Fruit fly (Drosophila melanogaster) whole organism, embryonic: ENCODE measurements around the gene CG3348.

Experiments used
- CG1024 ChIP-seq: fragments of 200-800 bp; sonication (Bioruptor generic); IDR thresholded peaks from 2 replicates; pipeline ENCODE4 v1.3.6; 2022; ENCODE audit warnings: missing biosample characterization, missing genetic modification characterization
- CG10431 ChIP-seq: fragments of 200-800 bp; sonication (Bioruptor generic); optimal IDR thresholded peaks from 3 replicates; lab custom pipeline; 2018; ENCODE audit warnings: missing biosample characterization, mild to moderate bottlenecking, missing genetic modification characterization
- CG13296 ChIP-seq: fragments of 200-800 bp; sonication (Bioruptor generic); optimal IDR thresholded peaks from 3 replicates; lab custom pipeline; 2018; ENCODE audit warnings: missing biosample characterization, mild to moderate bottlenecking, missing genetic modification characterization
- CG13894 ChIP-seq: fragments of 200-800 bp; sonication (Bioruptor generic); optimal IDR thresholded peaks from 3 replicates; lab custom pipeline; 2018; ENCODE audit warnings: missing biosample characterization, mild to moderate bottlenecking, missing genetic modification characterization, moderate library complexity
- CG15011 ChIP-seq: fragments of 200-800 bp; sonication (Bioruptor generic); optimal IDR thresholded peaks from 3 replicates; lab custom pipeline; 2018; ENCODE audit warnings: missing biosample characterization, mild to moderate bottlenecking, missing genetic modification characterization
- CG15696 ChIP-seq: fragments of 200-800 bp; sonication (Bioruptor generic); optimal IDR thresholded peaks from 2 replicates; lab custom pipeline; 2019; ENCODE audit warnings: missing biosample characterization, mild to moderate bottlenecking, missing genetic modification characterization, moderate library complexity
- CG34376 ChIP-seq: fragments of 200-800 bp; sonication (Bioruptor generic); optimal IDR thresholded peaks from 2 replicates; lab custom pipeline; 2018; ENCODE audit warnings: missing biosample characterization, mild to moderate bottlenecking, missing genetic modification characterization
- CG4328 ChIP-seq: fragments of 200-800 bp; sonication (Bioruptor generic); optimal IDR thresholded peaks from 3 replicates; lab custom pipeline; 2017; ENCODE audit warnings: missing biosample characterization, missing genetic modification reagents, missing genetic modification characterization
- CG4424 ChIP-seq: fragments of 200-800 bp; sonication (Bioruptor generic); optimal IDR thresholded peaks from 3 replicates; lab custom pipeline; 2016; ENCODE audit warnings: missing biosample characterization, missing genetic modification characterization
- CG6683 ChIP-seq: fragments of 200-800 bp; sonication (Bioruptor generic); optimal IDR thresholded peaks from 2 replicates; lab custom pipeline; 2017; ENCODE audit warnings: missing biosample characterization, mild to moderate bottlenecking, missing genetic modification characterization, missing genetic modification reagents
- CG6765 ChIP-seq: fragments of 200-800 bp; sonication (Bioruptor generic); optimal IDR thresholded peaks from 3 replicates; lab custom pipeline; 2017; ENCODE audit warnings: missing biosample characterization, mild to moderate bottlenecking, missing genetic modification characterization
- CG6813 ChIP-seq: fragments of 200-800 bp; sonication (Bioruptor generic); optimal IDR thresholded peaks from 2 replicates; lab custom pipeline; 2017; ENCODE audit warnings: missing biosample characterization, missing genetic modification characterization, mild to moderate bottlenecking, moderate library complexity, missing genetic modification reagents
- CG6854 ChIP-seq: fragments of 200-800 bp; sonication (Bioruptor generic); optimal IDR thresholded peaks from 3 replicates; lab custom pipeline; 2017; ENCODE audit warnings: missing biosample characterization, mild to moderate bottlenecking, missing genetic modification characterization
- CG7963 ChIP-seq: fragments of 200-800 bp; sonication (Bioruptor generic); IDR thresholded peaks from 3 replicates; pipeline ENCODE4 v1.3.6; 2022; ENCODE audit warnings: missing biosample characterization, missing genetic modification characterization; ENCODE audit not compliant: partially characterized antibody
- CG9876 ChIP-seq: fragments of 200-800 bp; sonication (Bioruptor generic); optimal IDR thresholded peaks from 2 replicates; lab custom pipeline; 2016; ENCODE audit warnings: missing biosample characterization, missing genetic modification characterization
- D19A ChIP-seq: fragments of 200-800 bp; optimal IDR thresholded peaks from 3 replicates; lab custom pipeline; 2019; ENCODE audit warnings: missing biosample characterization, mild to moderate bottlenecking, missing genetic modification characterization, moderate library complexity
- ERR ChIP-seq: fragments of 200-800 bp; sonication (Bioruptor generic); optimal IDR thresholded peaks from 2 replicates; lab custom pipeline; 2016; ENCODE audit warnings: missing biosample characterization, missing genetic modification characterization
- Fer3 ChIP-seq: fragments of 200-800 bp; sonication (Bioruptor generic); optimal IDR thresholded peaks from 2 replicates; lab custom pipeline; 2018; ENCODE audit warnings: missing biosample characterization, mild to moderate bottlenecking, missing genetic modification characterization, moderate library complexity
- HHEX ChIP-seq: fragments of 200-800 bp; sonication (Bioruptor generic); optimal IDR thresholded peaks from 3 replicates; lab custom pipeline; 2017; ENCODE audit warnings: missing biosample characterization, mild to moderate bottlenecking, missing genetic modification characterization, missing genetic modification reagents
- Hmr ChIP-seq: fragments of 200-800 bp; sonication (Bioruptor generic); optimal IDR thresholded peaks from 3 replicates; lab custom pipeline; 2017; ENCODE audit warnings: mild to moderate bottlenecking, missing biosample characterization, missing genetic modification reagents, missing genetic modification characterization
- Hsf ChIP-seq: fragments of 200-800 bp; sonication (Bioruptor generic); optimal IDR thresholded peaks from 3 replicates; lab custom pipeline; 2016; ENCODE audit warnings: missing biosample characterization, missing genetic modification characterization
- Mad ChIP-seq: fragments of 200-800 bp; sonication (Bioruptor generic); optimal IDR thresholded peaks from 2 replicates; lab custom pipeline; 2016; ENCODE audit warnings: missing biosample characterization, missing genetic modification characterization
- Mes4 ChIP-seq: fragments of 200-800 bp; sonication (Bioruptor generic); optimal IDR thresholded peaks from 2 replicates; lab custom pipeline; 2016; ENCODE audit warnings: missing biosample characterization, missing genetic modification characterization
- Oli ChIP-seq: fragments of 200-800 bp; sonication (Bioruptor generic); optimal IDR thresholded peaks from 2 replicates; lab custom pipeline; 2018; ENCODE audit warnings: missing biosample characterization, mild to moderate bottlenecking, missing genetic modification characterization, moderate library complexity
- PHDP ChIP-seq: fragments of 200-800 bp; sonication (Bioruptor generic); optimal IDR thresholded peaks from 3 replicates; lab custom pipeline; 2018; ENCODE audit warnings: missing biosample characterization, mild to moderate bottlenecking, missing genetic modification characterization, moderate library complexity
- Ssrp ChIP-seq: fragments of 200-800 bp; sonication (Bioruptor generic); optimal IDR thresholded peaks from 2 replicates; lab custom pipeline; 2018; ENCODE audit warnings: missing biosample characterization, mild to moderate bottlenecking, missing genetic modification characterization, moderate library complexity
- Usf ChIP-seq: fragments of 200-800 bp; sonication (Bioruptor generic); optimal IDR thresholded peaks from 2 replicates; lab custom pipeline; 2017; ENCODE audit warnings: missing genotype, missing biosample characterization, missing genetic modification characterization
- aop ChIP-seq: fragments of 200-800 bp; sonication (Bioruptor generic); IDR thresholded peaks from 2 replicates; pipeline ENCODE4 v1.3.6; 2022; ENCODE audit warnings: missing biosample characterization, missing genetic modification characterization
- bowl ChIP-seq: fragments of 200-800 bp; sonication (Bioruptor generic); IDR thresholded peaks from 2 replicates; pipeline ENCODE4 v1.3.6; 2022; ENCODE audit warnings: missing biosample characterization, missing genetic modification characterization
- cato ChIP-seq: fragments of 200-800 bp; sonication (Bioruptor generic); optimal IDR thresholded peaks from 2 replicates; lab custom pipeline; 2016; ENCODE audit warnings: missing biosample characterization, missing genetic modification characterization, borderline replicate concordance
- cg ChIP-seq: fragments of 200-800 bp; sonication (Bioruptor generic); optimal IDR thresholded peaks from 3 replicates; lab custom pipeline; 2019; ENCODE audit warnings: missing biosample characterization, mild to moderate bottlenecking, missing genetic modification characterization, moderate library complexity
- chm ChIP-seq: fragments of 200-800 bp; sonication (Bioruptor generic); IDR thresholded peaks from 2 replicates; pipeline ENCODE4 v1.3.6; 2022; ENCODE audit warnings: missing biosample characterization, missing genetic modification characterization
- crp ChIP-seq, 2 experiments: fragments of 200-800 bp; sonication (Bioruptor generic); optimal IDR thresholded peaks; 2 replicates in 1 of 2; 3 replicates in 1 of 2; lab custom pipeline; 2017; ENCODE audit warnings: missing biosample characterization in 2 of 2, missing genetic modification characterization in 2 of 2, mild to moderate bottlenecking in 1 of 2, moderate library complexity in 1 of 2
- dmrt11E ChIP-seq: fragments of 200-800 bp; sonication (Bioruptor generic); optimal IDR thresholded peaks from 3 replicates; lab custom pipeline; 2018; ENCODE audit warnings: missing biosample characterization, mild to moderate bottlenecking, missing genetic modification characterization, moderate library complexity
- en ChIP-seq: fragments of 200-800 bp; sonication (Bioruptor generic); optimal IDR thresholded peaks from 2 replicates; lab custom pipeline; 2016; ENCODE audit warnings: missing biosample characterization, missing genetic modification characterization
- esg ChIP-seq: fragments of 200-800 bp; sonication (Bioruptor generic); conservative IDR thresholded peaks from 2 replicates; pipeline ENCODE4 v1.3.6; 2022; ENCODE audit warnings: missing biosample characterization, missing genetic modification characterization
- eve ChIP-seq, 2 experiments: fragments of >200 bp; optimal IDR thresholded peaks; 2 replicates each; lab custom pipeline; 2017; ENCODE audit warnings: missing biosample characterization in 2 of 2, missing genetic modification characterization in 2 of 2
- fd102C ChIP-seq: fragments of 200-800 bp; sonication (Bioruptor generic); optimal IDR thresholded peaks from 2 replicates; lab custom pipeline; 2018; ENCODE audit warnings: missing biosample characterization, mild to moderate bottlenecking, missing genetic modification characterization, moderate library complexity
- fd96Cb ChIP-seq: fragments of 200-800 bp; sonication (Bioruptor generic); optimal IDR thresholded peaks from 2 replicates; lab custom pipeline; 2018; ENCODE audit warnings: missing biosample characterization, mild to moderate bottlenecking, missing genetic modification characterization, moderate library complexity
- gem ChIP-seq: fragments of 200-800 bp; sonication (Bioruptor generic); optimal IDR thresholded peaks from 2 replicates; lab custom pipeline; 2019; ENCODE audit warnings: missing biosample characterization, mild to moderate bottlenecking, missing genetic modification characterization, moderate library complexity
- ham ChIP-seq: fragments of 200-800 bp; sonication (Bioruptor generic); IDR thresholded peaks from 2 replicates; pipeline ENCODE4 v1.3.6; 2022; ENCODE audit warnings: missing biosample characterization, missing genetic modification characterization
- hb ChIP-seq: fragments of 200-800 bp; sonication (Bioruptor generic); IDR thresholded peaks from 3 replicates; pipeline ENCODE4 v1.3.6; 2022; ENCODE audit warnings: missing biosample characterization, missing genetic modification characterization; ENCODE audit not compliant: partially characterized antibody
- hth ChIP-seq: fragments of >200 bp; optimal IDR thresholded peaks from 2 replicates; lab custom pipeline; 2017; ENCODE audit warnings: inconsistent platforms
- mam ChIP-seq: fragments of 200-800 bp; sonication (Bioruptor generic); optimal IDR thresholded peaks from 3 replicates; lab custom pipeline; 2016; ENCODE audit warnings: missing biosample characterization, missing genetic modification characterization
- nau ChIP-seq: fragments of 200-800 bp; sonication (Bioruptor generic); optimal IDR thresholded peaks from 3 replicates; lab custom pipeline; 2017; ENCODE audit warnings: missing biosample characterization, mild to moderate bottlenecking, missing genetic modification characterization, missing genetic modification reagents
- pzg ChIP-seq: fragments of 200-800 bp; sonication (Bioruptor generic); optimal IDR thresholded peaks from 3 replicates; lab custom pipeline; 2018; ENCODE audit warnings: missing biosample characterization, mild to moderate bottlenecking, missing genetic modification characterization, moderate library complexity
- ro ChIP-seq: fragments of 200-800 bp; sonication (Bioruptor generic); IDR thresholded peaks from 2 replicates; pipeline ENCODE4 v1.3.6; 2022; ENCODE audit warnings: missing biosample characterization, missing genetic modification characterization
- vvl ChIP-seq: fragments of 200-800 bp; sonication (Bioruptor generic); IDR thresholded peaks from 2 replicates; pipeline ENCODE4 v1.3.6; 2022; ENCODE audit warnings: missing biosample characterization, missing genetic modification characterization

The CG3348 gene

dm6 chr3R:27253136-27253920, 38.7 kb downstream of the CG3348 start, which contains the start of gene pll (continued):
- TF ChIP-seq Ssrp (tag; lab: Kevin White, UChicago) (peak; percentile 70), HHEX (GFP tag; lab: Kevin White, UChicago) (peak; percentile 51), crp (GFP tag; optimal IDR thresholded peaks at IDR 0.05; lab: Kevin White, UChicago) (peak in 1 of 2 experiments; percentile 36), gem (tag; lab: Kevin White, UChicago) (no peak), Fer3 (tag; lab: Kevin White, UChicago) (peak; percentile 87), dmrt11E (tag; lab: Kevin White, UChicago) (peak; percentile 72), hth (lab: Kevin White, UChicago) (no peak), PHDP (tag; lab: Kevin White, UChicago) (peak; percentile 82), CG1024 (GFP tag; lab: Robert Waterston, UW) (peak; percentile 84), chm (peak; percentile 92), Oli (tag; lab: Kevin White, UChicago) (peak; percentile 62), CG15696 (tag; lab: Kevin White, UChicago) (peak; percentile 58), cato (GFP tag; lab: Kevin White, UChicago) (no peak), ham (GFP tag; lab: Robert Waterston, UW) (no peak), CG6813 (peak; percentile 39), cg (GFP tag; lab: Kevin White, UChicago) (peak; percentile 75), vvl (GFP tag; lab: Robert Waterston, UW) (peak; percentile 93), fd96Cb (tag; lab: Kevin White, UChicago) (peak; percentile 75), CG13296 (GFP tag; lab: Kevin White, UChicago) (no peak), CG10431 (GFP tag; lab: Kevin White, UChicago) (no peak), Mes4 (GFP tag; lab: Kevin White, UChicago) (peak; percentile 10), bowl (GFP tag; lab: Robert Waterston, UW) (peak; percentile 49; the same call in 1 of the 2 replicates), ro (GFP tag; lab: Robert Waterston, UW) (peak; percentile 59; the same call in 1 of the 2 replicates), eve (GFP tag; optimal IDR thresholded peaks at IDR 0.05; lab: Kevin White, UChicago) (no peak), CG13894 (no peak), ERR (GFP tag; lab: Kevin White, UChicago) (peak; percentile 76), CG9876 (GFP tag; lab: Kevin White, UChicago) (peak; percentile 41), Hmr (peak; percentile 88), CG4328 (GFP tag; lab: Kevin White, UChicago) (peak; percentile 6), CG6854 (GFP tag; lab: Kevin White, UChicago) (no peak), aop (GFP tag; lab: Robert Waterston, UW) (no peak), esg (peak; percentile 83), nau (GFP tag; lab: Kevin White, UChicago) (no peak), mam (GFP tag; lab: Kevin White, UChicago) (peak; percentile 89), hb (GFP tag; lab: Robert Waterston, UW) (no peak), CG6683 (peak; percentile 30), CG15011 (no peak), pzg (GFP tag; lab: Kevin White, UChicago) (peak; percentile 93), CG6765 (GFP tag; lab: Kevin White, UChicago) (peak; percentile 8), fd102C (GFP tag; lab: Kevin White, UChicago) (no peak), D19A (tag; lab: Kevin White, UChicago) (no peak), CG34376 (GFP tag; lab: Kevin White, UChicago) (peak; percentile 35), Usf (no peak), CG4424 (GFP tag; lab: Kevin White, UChicago) (peak; percentile 67), en (GFP tag; lab: Kevin White, UChicago) (peak; percentile 22), CG7963 (no peak), Hsf (GFP tag; lab: Kevin White, UChicago) (peak; percentile 84), Mad (GFP tag; lab: Kevin White, UChicago) (peak; percentile 68)
